Worm (Caenorhabditis elegans) whole organism, young adult: ENCODE measurements around the gene F36D4.4.

ENCODE experiments used
- F52B5.7 ChIP-seq: sonication (generic microtip); optimal IDR thresholded peaks from 2 replicates; lab custom pipeline; 2016; ENCODE audit warnings: mild to moderate bottlenecking, missing genetic modification characterization, missing compliant biosample characterization
- dpff-1 ChIP-seq: sonication (generic microtip); optimal IDR thresholded peaks from 2 replicates; lab custom pipeline; 2017; ENCODE audit warnings: mild to moderate bottlenecking, missing genetic modification characterization, missing compliant biosample characterization
- dpl-1 ChIP-seq: fragments of 150-350 bp; optimal IDR thresholded peaks from 2 replicates; lab custom pipeline; 2014; ENCODE audit warnings: missing biosample characterization, missing genetic modification reagents, missing genetic modification characterization
- gei-17 ChIP-seq: fragments of 200-800 bp; sonication (Bioruptor generic); optimal IDR thresholded peaks from 2 replicates; lab custom pipeline; 2018; ENCODE audit warnings: mild to moderate bottlenecking, missing genetic modification characterization, missing compliant biosample characterization
- lir-1 ChIP-seq: fragments of 200-800 bp; sonication (Bioruptor generic); conservative IDR thresholded peaks from 2 replicates; pipeline ENCODE4 v1.3.6; 2022; ENCODE audit warnings: missing genetic modification reagents, missing genetic modification characterization, missing compliant biosample characterization
- ztf-3 ChIP-seq: fragments of 200-800 bp; sonication (Bioruptor generic); optimal IDR thresholded peaks from 2 replicates; lab custom pipeline; 2018; ENCODE audit warnings: mild to moderate bottlenecking, missing genetic modification characterization, missing compliant biosample characterization

F36D4.4 gene

DNA sequence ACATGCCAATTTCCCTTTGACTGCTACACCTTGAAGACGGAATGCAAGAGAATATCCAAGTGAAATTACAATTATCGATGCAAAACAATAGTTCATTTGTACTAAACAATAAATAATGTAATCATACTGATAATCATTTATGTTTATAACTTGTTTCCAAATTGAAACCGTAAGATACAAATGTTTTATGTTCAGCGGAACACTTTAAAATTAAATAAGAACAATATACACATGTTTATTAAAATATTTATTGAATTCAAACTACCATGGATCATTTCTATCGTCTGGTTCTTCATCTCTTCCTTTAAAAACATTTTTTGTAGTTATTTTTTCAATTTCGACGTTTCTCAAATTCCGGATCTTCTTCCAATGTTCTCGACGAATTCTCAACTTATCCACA lies 59.0 kb downstream of the F36D4.4 start, which contains the start of gene ttr-40 (continued):
- TF ChIP-seq dpl-1 (GFP tag; lab: Kevin White, UChicago) (no peak), ztf-3 (GFP tag; lab: Kevin White, UChicago) (no peak), F52B5.7 (tag; lab: Kevin White, UChicago) (no peak), dpff-1 (tag; lab: Kevin White, UChicago) (no peak), lir-1 (no peak)

ce11 chrV:9352947-9353346 lies 61.5 kb downstream of the F36D4.4 start, which contains the start of gene srx-46:
Gene srx-46, plus strand, starts transcription at chrV:9353247.
- TF ChIP-seq gei-17 (GFP tag; lab: Kevin White, UChicago) = no peak
